Worm (Caenorhabditis elegans): ENCODE results near the gene C35D10.1.

C35D10.1 gene

ce11 chrIII:4917077-4917476 is 37.5 kb downstream of the C35D10.1 start, which contains the start of gene rars-1:
TSS of gene rars-1 (minus strand) at chrIII:4917177.
- TF ChIP-seq lir-3 (tag; optimal IDR thresholded peaks at IDR 0.05; ENCODE audit: poor library complexity) (no peak), efl-1 (optimal IDR thresholded peaks at IDR 0.05) (no peak), efl-1 (GFP tag; optimal IDR thresholded peaks at IDR 0.05 in 1 of 2) (peak in 1 of 2 experiments; percentile 52)

ce11 chrIII:4917960-4918712 is 38.6 kb downstream of the C35D10.1 start, which contains the start of gene rpb-8:
TSS of gene rpb-8 (minus strand) at chrIII:4918008.
- TF ChIP-seq lin-35 (GFP tag; optimal IDR thresholded peaks at IDR 0.05): peak; percentile 94 to 96
- no peak for TF ChIP-seq unc-30 (tag; optimal IDR thresholded peaks at IDR 0.05)
- no peak for TF ChIP-seq mab-9 (GFP tag; IDR thresholded peaks at IDR 0.05)
- TF ChIP-seq mep-1 (tag; optimal IDR thresholded peaks at IDR 0.05): no peak
- TF ChIP-seq nhr-12 (tag; optimal IDR thresholded peaks at IDR 0.05): no peak
- TF ChIP-seq pag-3 (tag; optimal IDR thresholded peaks at IDR 0.05; ENCODE audit: borderline replicate concordance, insufficient read depth): no peak
- no peak for TF ChIP-seq pax-3 (tag; optimal IDR thresholded peaks at IDR 0.05)
- no peak for TF ChIP-seq ama-1 (optimal IDR thresholded peaks at IDR 0.05)
- TF ChIP-seq lin-14 (GFP tag; optimal IDR thresholded peaks at IDR 0.05): no peak
- peak; percentile 7 for TF ChIP-seq ztf-4 (tag; optimal IDR thresholded peaks at IDR 0.05)
- peak in 1 of 6 experiments; percentile 23 for TF ChIP-seq elt-3 (tag; optimal IDR thresholded peaks at IDR 0.05)
- TF ChIP-seq fkh-10 (GFP tag; optimal IDR thresholded peaks at IDR 0.05): no peak
- TF ChIP-seq fkh-8 (tag; optimal IDR thresholded peaks at IDR 0.05): peak; percentile 32
- TF ChIP-seq nhr-11 (tag; optimal IDR thresholded peaks at IDR 0.05): no peak
- peak; percentile 22 for TF ChIP-seq zip-4 (GFP tag; optimal IDR thresholded peaks at IDR 0.05)
- no peak for TF ChIP-seq ceh-63 (GFP tag; optimal IDR thresholded peaks at IDR 0.05)
- TF ChIP-seq tlp-1 (tag; optimal IDR thresholded peaks at IDR 0.05): no peak
- no peak for TF ChIP-seq hlh-4 (tag; optimal IDR thresholded peaks at IDR 0.05)
- TF ChIP-seq xbp-1 (tag; optimal IDR thresholded peaks at IDR 0.05): peak; percentile 29
- TF ChIP-seq nhr-85 (tag): no peak
- no peak for TF ChIP-seq C34B4.2 (tag; optimal IDR thresholded peaks at IDR 0.05)
- peak; percentile 90 to 95 (median 90) for TF ChIP-seq dpl-1 (GFP tag; optimal IDR thresholded peaks at IDR 0.05)
- TF ChIP-seq unc-130 (tag; optimal IDR thresholded peaks at IDR 0.05): peak; percentile 26
- TF ChIP-seq snpc-4 (tag; optimal IDR thresholded peaks at IDR 0.05): no peak
- peak; percentile 2; the same call in 1 of the 2 replicates for TF ChIP-seq isw-1 (GFP tag; IDR thresholded peaks at IDR 0.05)
- TF ChIP-seq irx-1 (tag; optimal IDR thresholded peaks at IDR 0.05): peak; percentile 3
- TF ChIP-seq lin-15B (tag; optimal IDR thresholded peaks at IDR 0.05): peak; percentile 46
- no peak for TF ChIP-seq lin-39 (tag; optimal IDR thresholded peaks at IDR 0.05)
- TF ChIP-seq C04F5.9 (tag; optimal IDR thresholded peaks at IDR 0.05): no peak
- peak; percentile 74 for TF ChIP-seq rnt-1 (tag; optimal IDR thresholded peaks at IDR 0.05)
- no peak for TF ChIP-seq nhr-76 (tag; optimal IDR thresholded peaks at IDR 0.05)
- no peak for TF ChIP-seq nhr-28 (tag; optimal IDR thresholded peaks at IDR 0.05)
- TF ChIP-seq swsn-7 (tag; optimal IDR thresholded peaks at IDR 0.05): peak; percentile 29
- peak; percentile 27 for TF ChIP-seq ceh-90 (tag; optimal IDR thresholded peaks at IDR 0.05)
- peak; percentile 17 for TF ChIP-seq nhr-90 (tag; optimal IDR thresholded peaks at IDR 0.05; ENCODE audit: poor library complexity)
- peak; percentile 77 for TF ChIP-seq blmp-1 (tag; optimal IDR thresholded peaks at IDR 0.05)
- TF ChIP-seq sup-37 (GFP tag; optimal IDR thresholded peaks at IDR 0.05): no peak
- no peak for TF ChIP-seq aha-1 (tag; optimal IDR thresholded peaks at IDR 0.05)
- TF ChIP-seq ceh-88 (GFP tag; IDR thresholded peaks at IDR 0.05): no peak
- TF ChIP-seq lir-3 (tag; optimal IDR thresholded peaks at IDR 0.05; ENCODE audit: poor library complexity): peak; percentile 37
- TF ChIP-seq mef-2 (tag; optimal IDR thresholded peaks at IDR 0.05): no peak
- peak; percentile 52 for TF ChIP-seq nhr-47 (tag; optimal IDR thresholded peaks at IDR 0.05)
- TF ChIP-seq nhr-77 (tag; optimal IDR thresholded peaks at IDR 0.05): peak; percentile 20
- peak; percentile 38 for TF ChIP-seq tbx-2 (tag; optimal IDR thresholded peaks at IDR 0.05)
- TF ChIP-seq hpl-2 (GFP tag; optimal IDR thresholded peaks at IDR 0.05): peak; percentile 19
- no peak for TF ChIP-seq elt-2 (tag; optimal IDR thresholded peaks at IDR 0.05)
- TF ChIP-seq mdl-1 (tag; optimal IDR thresholded peaks at IDR 0.05): peak in 1 of 2 experiments; percentile 20
- TF ChIP-seq lin-13 (GFP tag; optimal IDR thresholded peaks at IDR 0.05): peak; percentile 38
